Worm (Caenorhabditis elegans): ENCODE measurements around the gene R102.10.

DNA sequence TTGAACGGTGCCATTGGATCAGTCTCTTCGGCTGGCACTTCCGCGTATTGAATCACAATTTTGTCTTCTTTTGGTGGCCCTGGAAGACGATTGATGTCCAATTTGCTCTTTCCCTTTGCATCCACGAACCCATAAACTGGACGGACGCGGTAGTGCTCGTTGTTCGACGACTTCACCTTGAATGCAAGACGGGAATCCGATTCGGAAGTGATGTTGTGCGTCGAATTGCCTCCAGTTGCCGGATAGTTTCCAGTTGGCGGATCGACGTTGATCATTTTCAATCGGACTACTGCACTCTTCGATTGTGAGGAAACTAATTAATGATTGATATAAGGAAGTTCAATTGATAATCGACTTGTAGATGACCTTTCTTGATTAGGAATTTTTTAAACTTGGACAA is 33.1 kb downstream of the R102.10 start, which contains the start of gene ssp-34:
- TF ChIP-seq ama-1 (optimal IDR thresholded peaks at IDR 0.05) (no peak), tbx-11 (GFP tag; IDR thresholded peaks at IDR 0.05) (no peak), ceh-13 (GFP tag; optimal IDR thresholded peaks at IDR 0.05) (no peak), F13C5.2 (tag; optimal IDR thresholded peaks at IDR 0.05) (no peak), aly-1 (tag; optimal IDR thresholded peaks at IDR 0.05) (no peak), ceh-36 (tag; optimal IDR thresholded peaks at IDR 0.05) (no peak), pes-1 (GFP tag; IDR thresholded peaks at IDR 0.05) (no peak)

All from whole organism, early embryonic.